Worm (Caenorhabditis elegans): ENCODE measurements around the gene klf-1.

DNA sequence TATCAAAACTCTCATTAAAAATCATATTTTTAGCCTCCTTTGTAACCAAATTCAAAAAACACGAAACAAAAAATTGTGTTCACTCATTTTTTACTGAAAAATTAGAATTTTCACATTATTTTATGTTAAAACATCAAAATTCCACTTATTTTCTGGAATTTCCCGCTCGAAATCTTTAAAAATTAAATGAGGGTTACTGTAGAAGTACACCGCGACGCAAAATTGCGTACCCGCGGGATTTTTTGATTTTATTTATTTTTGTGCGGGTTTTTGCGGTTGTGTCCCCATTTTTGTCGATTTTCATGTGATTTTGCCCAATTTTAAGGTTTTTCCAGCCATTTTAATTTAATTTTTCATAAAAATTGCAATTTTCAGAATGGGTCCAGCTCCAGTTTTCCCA lies 16.3 kb upstream of the klf-1 start:
- TF ChIP-seq ham-2 (GFP tag; optimal IDR thresholded peaks at IDR 0.05) (no peak), unc-39 (tag; optimal IDR thresholded peaks at IDR 0.05) (no peak), unc-62 (GFP tag; optimal IDR thresholded peaks at IDR 0.05) (no peak), pha-4 (tag; optimal IDR thresholded peaks at IDR 0.05) (no peak), blmp-1 (tag; optimal IDR thresholded peaks at IDR 0.05) (no peak), nhr-12 (tag; optimal IDR thresholded peaks at IDR 0.05) (no peak), ztf-11 (tag; optimal IDR thresholded peaks at IDR 0.05) (no peak), mab-5 (tag; optimal IDR thresholded peaks at IDR 0.05) (no peak), snpc-4 (tag; optimal IDR thresholded peaks at IDR 0.05) (no peak), lsy-2 (tag; optimal IDR thresholded peaks at IDR 0.05) (no peak), lin-13 (tag; optimal IDR thresholded peaks at IDR 0.05) (no peak), elt-1 (tag; optimal IDR thresholded peaks at IDR 0.05; ENCODE audit: borderline replicate concordance, insufficient read depth) (no peak)

Data from whole organism, mixed stage, embryonic.